Worm (Caenorhabditis elegans) whole organism, dauer: ENCODE measurements around the gene lido-16.

Source experiments
- unc-62 ChIP-seq: sonication (generic microtip); optimal IDR thresholded peaks from 2 replicates; lab custom pipeline; 2017; ENCODE audit warnings: missing biosample characterization, missing genetic modification reagents, missing genetic modification characterization

The lido-16 gene

ce11 chrII:6469340-6469739 lies 15.4 kb downstream of the lido-16 start:
- no peak for TF ChIP-seq unc-62 (GFP tag; lab: Kevin White, UChicago)

- TF ChIP-seq unc-62 (GFP tag; lab: Kevin White, UChicago): no peak
Measured at ce11 chrII:6454671-6455070, 30.1 kb downstream of the lido-16 start, which contains the start of gene aptf-1. TSS of gene aptf-1 (plus strand) at chrII:6454971.

- TF ChIP-seq unc-62 (GFP tag; lab: Kevin White, UChicago): no peak
Measured at ce11 chrII:6453341-6453806, 31.4 kb downstream of the lido-16 start, which contains the start of gene atg-16.2. TSS of gene atg-16.2 (minus strand) at chrII:6453391.

DNA sequence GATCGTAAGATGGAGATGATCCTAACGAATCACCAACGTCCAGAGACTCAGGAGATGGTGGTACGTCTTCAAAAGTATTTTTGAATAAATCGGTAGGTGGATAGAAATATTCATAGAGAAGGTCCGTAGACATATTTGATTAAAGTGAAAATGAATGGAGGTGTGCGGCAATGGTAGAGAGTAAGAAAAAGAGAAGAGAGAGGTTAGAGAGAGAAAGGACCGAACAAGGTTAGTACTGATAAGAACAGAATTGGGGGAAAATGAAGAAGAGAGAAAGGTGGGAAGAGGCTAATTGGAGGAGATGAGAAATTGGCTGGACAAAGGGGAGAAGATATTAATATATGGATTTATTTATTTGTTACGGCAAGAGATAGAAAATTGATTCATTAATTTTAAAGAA lies 35.1 kb downstream of the lido-16 start, which contains the start of gene nhr-22:
TSS of gene nhr-22 (minus strand) at position 137 of the 400 bp plus-strand sequence.
- no peak for TF ChIP-seq unc-62 (GFP tag; lab: Kevin White, UChicago)

- no peak for TF ChIP-seq unc-62 (GFP tag; lab: Kevin White, UChicago)
Measured at ce11 chrII:6448656-6449055, 36.1 kb downstream of the lido-16 start.

ce11 chrII:6448189-6448588 lies 36.6 kb downstream of the lido-16 start:
- TF ChIP-seq unc-62 (GFP tag; lab: Kevin White, UChicago): no peak

ce11 chrII:6443710-6444109 lies 41.1 kb downstream of the lido-16 start, which contains the start of gene K06A1.2:
TSS of gene K06A1.2 (plus strand) at chrII:6444010.
- TF ChIP-seq unc-62 (GFP tag; lab: Kevin White, UChicago): no peak

ce11 chrII:6441128-6441527 lies 43.6 kb downstream of the lido-16 start, which contains the start of gene cutl-16:
TSS of gene cutl-16 (plus strand) at chrII:6441428.
- TF ChIP-seq unc-62 (GFP tag; lab: Kevin White, UChicago): no peak

DNA sequence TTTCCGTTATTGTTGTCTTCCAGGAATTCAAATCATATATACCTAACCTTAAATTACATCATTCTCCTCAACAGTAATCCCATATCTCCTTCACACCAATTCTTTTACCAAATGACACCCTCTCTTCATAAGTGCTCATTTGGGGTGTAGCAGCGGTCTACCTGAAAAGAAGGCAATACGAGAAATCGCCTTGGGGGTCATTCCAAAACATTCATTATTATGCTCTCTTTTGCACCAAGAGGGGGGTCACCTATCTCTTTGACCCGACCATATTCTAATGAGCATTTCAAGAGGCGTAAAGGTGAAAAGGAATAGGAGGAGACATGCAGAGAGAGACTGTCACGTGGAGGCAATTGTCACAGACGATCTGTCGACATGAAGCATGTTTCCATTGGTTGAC lies 47.9 kb downstream of the lido-16 start:
- no peak for TF ChIP-seq unc-62 (GFP tag; lab: Kevin White, UChicago)
